Worm (Caenorhabditis elegans): ENCODE data around the gene H03A11.2.

DNA sequence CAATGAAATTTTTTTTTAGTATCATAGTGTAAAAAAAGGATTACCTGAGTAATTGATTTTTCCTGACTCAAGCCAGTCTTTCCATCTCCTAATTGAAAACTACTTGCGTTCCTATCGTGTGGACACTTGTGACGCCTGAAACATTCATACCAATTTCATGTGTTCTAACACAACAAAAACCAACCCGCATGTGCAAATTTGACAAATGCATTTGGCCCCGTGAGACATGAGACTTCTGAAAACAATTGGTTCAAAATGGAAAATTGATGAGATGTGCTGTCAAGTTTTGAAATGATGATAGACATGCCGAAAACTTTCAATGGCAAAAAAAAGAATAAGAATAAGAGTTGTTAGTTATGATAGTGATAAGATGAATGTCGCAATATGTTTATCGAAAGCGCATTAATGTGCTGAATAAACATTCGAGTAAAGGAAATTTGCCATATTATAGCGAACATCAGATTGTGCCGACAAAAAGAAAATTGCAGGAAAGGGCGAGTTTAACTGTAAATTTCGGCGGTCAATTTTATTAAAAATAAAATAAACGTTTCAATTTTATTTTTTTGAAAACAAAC, at the start of gene H03A11.2:
- no peak for TF ChIP-seq unc-62 (GFP tag; optimal IDR thresholded peaks at IDR 0.05)
- TF ChIP-seq lin-13 (tag; optimal IDR thresholded peaks at IDR 0.05), result no peak
